Fruit fly (Drosophila melanogaster) whole organism, prepupa: ENCODE data around the gene CG12730.

ENCODE experiments used
- Blimp-1 ChIP-seq: fragments of 200-800 bp; sonication (Bioruptor generic); optimal IDR thresholded peaks from 3 replicates; lab custom pipeline; 2017; ENCODE audit warnings: missing biosample characterization, missing genetic modification characterization, mild to moderate bottlenecking, moderate library complexity, missing genetic modification reagents
- CG32006 ChIP-seq: fragments of 200-800 bp; sonication (Bioruptor generic); optimal IDR thresholded peaks from 3 replicates; lab custom pipeline; 2017; ENCODE audit warnings: missing biosample characterization, mild to moderate bottlenecking, missing genetic modification characterization
- CG8632 ChIP-seq: fragments of 200-800 bp; sonication (Bioruptor generic); optimal IDR thresholded peaks from 3 replicates; lab custom pipeline; 2016; ENCODE audit warnings: missing biosample characterization, missing genetic modification characterization
- Gug ChIP-seq: fragments of 200-800 bp; sonication (Bioruptor generic); IDR thresholded peaks from 2 replicates; pipeline ENCODE4 v1.3.6; 2022; ENCODE audit warnings: missing biosample characterization, missing genetic modification characterization
- Hr4 ChIP-seq: fragments of 200-800 bp; sonication (Bioruptor generic); optimal IDR thresholded peaks from 3 replicates; lab custom pipeline; 2016; ENCODE audit warnings: missing biosample characterization, missing genetic modification characterization
- Smox ChIP-seq: fragments of 200-800 bp; sonication (Bioruptor generic); optimal IDR thresholded peaks from 3 replicates; lab custom pipeline; 2016; ENCODE audit warnings: missing biosample characterization, missing genetic modification characterization
- Sox102F ChIP-seq: fragments of 200-800 bp; sonication (Bioruptor generic); optimal IDR thresholded peaks from 2 replicates; lab custom pipeline; 2016; ENCODE audit warnings: missing biosample characterization, mild to moderate bottlenecking, missing genetic modification characterization
- achi ChIP-seq: fragments of 200-800 bp; sonication (Bioruptor generic); optimal IDR thresholded peaks from 3 replicates; lab custom pipeline; 2016; ENCODE audit warnings: missing biosample characterization, missing genetic modification characterization
- dac ChIP-seq: fragments of 200-800 bp; sonication (Bioruptor generic); optimal IDR thresholded peaks from 2 replicates; lab custom pipeline; 2017; ENCODE audit warnings: missing biosample characterization, mild to moderate bottlenecking, missing genetic modification characterization

dm6 chrX:5487381-5487780, 29.0 kb upstream of the CG12730 start:
- TF ChIP-seq Smox (GFP tag; lab: Kevin White, UChicago) = no peak
- TF ChIP-seq Gug (GFP tag; lab: Robert Waterston, UW) = no peak
- TF ChIP-seq achi (GFP tag; lab: Kevin White, UChicago) = no peak
- no peak for TF ChIP-seq Hr4
- TF ChIP-seq Blimp-1 (GFP tag; lab: Kevin White, UChicago) = no peak
- no peak for TF ChIP-seq Sox102F (GFP tag; lab: Kevin White, UChicago)
- no peak for TF ChIP-seq CG32006 (GFP tag; lab: Kevin White, UChicago)
- TF ChIP-seq CG8632 (GFP tag; lab: Kevin White, UChicago) = no peak
- no peak for TF ChIP-seq dac (GFP tag; lab: Kevin White, UChicago)
